Worm (Caenorhabditis elegans): Measurements from ENCODE around the gene col-96.
A peak's percentile ranks its signal among the peaks of the same experiment; 100 is the strongest.

Gene col-96

DNA sequence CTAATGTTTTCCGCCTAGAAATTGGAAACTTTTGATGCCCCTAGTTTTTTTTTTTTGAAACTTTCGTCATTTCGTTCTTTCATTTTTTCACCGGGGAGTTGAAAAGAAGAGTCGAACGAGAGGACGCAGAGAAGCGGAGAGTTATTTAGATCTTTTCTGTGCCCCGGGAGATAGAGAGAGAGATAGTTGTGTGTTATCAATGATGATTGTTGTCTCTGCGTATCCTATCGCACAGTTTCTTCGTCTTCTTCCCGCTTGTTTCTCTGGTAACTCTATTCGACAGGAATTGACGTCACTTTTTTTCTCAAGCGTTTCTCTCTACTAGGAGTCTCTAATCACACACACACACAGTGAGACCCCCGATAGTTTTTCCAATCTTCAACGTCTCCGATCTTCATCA lies 17.3 kb downstream of the col-96 start:
- TF ChIP-seq flh-1 (GFP tag; optimal IDR thresholded peaks at IDR 0.05), result no peak
- no peak for TF ChIP-seq mls-2 (tag; optimal IDR thresholded peaks at IDR 0.05)
- peak; percentile 68 for TF ChIP-seq elt-3 (tag; optimal IDR thresholded peaks at IDR 0.05)
- TF ChIP-seq ham-2 (GFP tag; optimal IDR thresholded peaks at IDR 0.05), result no peak
- no peak for TF ChIP-seq nhr-76 (tag; optimal IDR thresholded peaks at IDR 0.05)
- no peak for TF ChIP-seq bed-3 (GFP tag; optimal IDR thresholded peaks at IDR 0.05)
- TF ChIP-seq zip-8 (tag; optimal IDR thresholded peaks at IDR 0.05), result no peak
- TF ChIP-seq elt-1 (tag; optimal IDR thresholded peaks at IDR 0.05; ENCODE audit: borderline replicate concordance, insufficient read depth), result peak; percentile 78
- TF ChIP-seq nhr-237 (tag; optimal IDR thresholded peaks at IDR 0.05), result no peak
- TF ChIP-seq nhr-28 (tag; optimal IDR thresholded peaks at IDR 0.05), result no peak
- no peak for TF ChIP-seq blmp-1 (tag; optimal IDR thresholded peaks at IDR 0.05)

ce11 chrIII:11684770-11685169 lies 21.8 kb downstream of the col-96 start:
- TF ChIP-seq zip-8 (tag; optimal IDR thresholded peaks at IDR 0.05) (peak; percentile 70), ceh-83 (GFP tag; optimal IDR thresholded peaks at IDR 0.05) (no peak)

DNA sequence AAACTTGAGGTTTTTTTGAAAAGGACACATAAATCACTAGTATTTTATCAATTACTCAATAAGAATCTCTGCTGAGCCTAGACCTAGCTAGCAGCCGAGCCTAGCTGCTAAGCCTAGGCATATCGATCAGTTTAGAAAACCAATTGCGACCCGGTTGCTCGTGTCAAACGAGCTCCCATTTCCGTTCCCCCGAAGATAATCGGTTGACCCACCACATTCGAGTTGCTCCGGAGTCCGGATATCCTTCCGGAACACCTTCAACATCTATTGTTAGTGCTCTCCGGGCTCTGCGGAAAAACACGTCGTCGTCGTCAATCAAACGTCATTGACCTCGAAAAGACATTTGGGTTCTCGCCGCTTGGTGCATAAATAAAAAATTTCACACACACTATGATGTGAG lies 22.8 kb downstream of the col-96 start:
- TF ChIP-seq hlh-1 (tag; optimal IDR thresholded peaks at IDR 0.05), result no peak
- TF ChIP-seq mls-2 (tag; optimal IDR thresholded peaks at IDR 0.05), result no peak
- no peak for TF ChIP-seq ceh-43 (GFP tag; optimal IDR thresholded peaks at IDR 0.05)
- no peak for TF ChIP-seq lin-13 (tag; optimal IDR thresholded peaks at IDR 0.05)
- no peak for TF ChIP-seq M03D4.4 (tag; optimal IDR thresholded peaks at IDR 0.05)
- TF ChIP-seq unc-39 (tag; optimal IDR thresholded peaks at IDR 0.05), result no peak
- no peak for TF ChIP-seq sptf-1 (tag; optimal IDR thresholded peaks at IDR 0.05)
- TF ChIP-seq sem-2 (GFP tag; optimal IDR thresholded peaks at IDR 0.05), result no peak
- no peak for TF ChIP-seq zip-8 (tag; optimal IDR thresholded peaks at IDR 0.05)
- TF ChIP-seq nhr-237 (tag; optimal IDR thresholded peaks at IDR 0.05), result no peak
- no peak for TF ChIP-seq mab-5 (tag; optimal IDR thresholded peaks at IDR 0.05)
- no peak for TF ChIP-seq nhr-76 (tag; optimal IDR thresholded peaks at IDR 0.05)
- no peak for TF ChIP-seq unc-120 (tag; optimal IDR thresholded peaks at IDR 0.05; ENCODE audit: poor library complexity, severe bottlenecking)

ce11 chrIII:11683038-11683437 lies 23.5 kb downstream of the col-96 start:
- TF ChIP-seq bed-3 (GFP tag; optimal IDR thresholded peaks at IDR 0.05) (no peak), nhr-237 (tag; optimal IDR thresholded peaks at IDR 0.05) (no peak), elt-1 (tag; optimal IDR thresholded peaks at IDR 0.05; ENCODE audit: borderline replicate concordance, insufficient read depth) (no peak), mab-5 (tag; optimal IDR thresholded peaks at IDR 0.05) (no peak), ham-2 (GFP tag; optimal IDR thresholded peaks at IDR 0.05) (no peak), nhr-12 (tag; optimal IDR thresholded peaks at IDR 0.05) (no peak), unc-39 (tag; optimal IDR thresholded peaks at IDR 0.05) (no peak), nhr-76 (tag; optimal IDR thresholded peaks at IDR 0.05) (no peak), nhr-2 (tag; optimal IDR thresholded peaks at IDR 0.05) (no peak), ceh-83 (GFP tag; optimal IDR thresholded peaks at IDR 0.05) (no peak), mls-2 (tag; optimal IDR thresholded peaks at IDR 0.05) (no peak)

- TF ChIP-seq snpc-4 (tag; optimal IDR thresholded peaks at IDR 0.05) (no peak), mls-2 (tag; optimal IDR thresholded peaks at IDR 0.05) (peak; percentile 13), flh-1 (GFP tag; optimal IDR thresholded peaks at IDR 0.05) (no peak), sptf-1 (tag; optimal IDR thresholded peaks at IDR 0.05) (no peak), hlh-1 (tag; optimal IDR thresholded peaks at IDR 0.05) (no peak), ces-1 (GFP tag; optimal IDR thresholded peaks at IDR 0.05) (peak; percentile 98), elt-3 (tag; optimal IDR thresholded peaks at IDR 0.05) (no peak)
Observed at ce11 chrIII:11681461-11682014, 25.0 kb downstream of the col-96 start.

DNA sequence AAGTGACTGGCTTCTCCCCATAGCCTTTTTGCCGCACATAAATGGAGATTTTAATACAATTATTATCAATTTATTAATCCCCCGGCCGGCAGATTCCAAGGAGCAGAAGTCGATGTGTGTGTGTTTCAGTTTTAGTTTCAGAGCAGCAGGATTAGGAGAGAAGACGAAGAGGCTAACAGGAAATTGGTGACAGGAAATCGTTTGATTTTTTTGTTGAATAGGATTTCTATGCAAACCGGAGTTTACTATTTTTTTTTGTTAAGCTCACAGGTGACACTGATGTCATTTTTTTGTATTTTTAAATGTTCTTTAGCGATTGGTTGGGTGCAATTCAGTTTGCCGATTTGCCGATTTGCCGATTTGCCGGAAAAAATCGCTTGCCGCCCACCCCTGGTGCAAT lies 26.1 kb downstream of the col-96 start:
- no peak for TF ChIP-seq ceh-43 (GFP tag; optimal IDR thresholded peaks at IDR 0.05)
- no peak for TF ChIP-seq pha-4 (tag; optimal IDR thresholded peaks at IDR 0.05)
- no peak for TF ChIP-seq unc-62 (GFP tag; optimal IDR thresholded peaks at IDR 0.05)
- no peak for TF ChIP-seq nhr-12 (tag; optimal IDR thresholded peaks at IDR 0.05)
- no peak for TF ChIP-seq ztf-11 (tag; optimal IDR thresholded peaks at IDR 0.05)

- TF ChIP-seq lin-13 (tag; optimal IDR thresholded peaks at IDR 0.05) (no peak), ceh-39 (tag; optimal IDR thresholded peaks at IDR 0.05) (no peak), elt-1 (tag; optimal IDR thresholded peaks at IDR 0.05; ENCODE audit: borderline replicate concordance, insufficient read depth) (no peak), flh-1 (GFP tag; optimal IDR thresholded peaks at IDR 0.05) (no peak), hlh-1 (tag; optimal IDR thresholded peaks at IDR 0.05) (no peak), unc-120 (tag; optimal IDR thresholded peaks at IDR 0.05; ENCODE audit: poor library complexity, severe bottlenecking) (no peak), unc-39 (tag; optimal IDR thresholded peaks at IDR 0.05) (no peak), nhr-2 (tag; optimal IDR thresholded peaks at IDR 0.05) (no peak), ceh-83 (GFP tag; optimal IDR thresholded peaks at IDR 0.05) (no peak), nhr-12 (tag; optimal IDR thresholded peaks at IDR 0.05) (no peak), ceh-43 (GFP tag; optimal IDR thresholded peaks at IDR 0.05) (no peak), bed-3 (GFP tag; optimal IDR thresholded peaks at IDR 0.05) (no peak), ztf-11 (tag; optimal IDR thresholded peaks at IDR 0.05) (no peak), nhr-237 (tag; optimal IDR thresholded peaks at IDR 0.05) (no peak), lin-32 (GFP tag; optimal IDR thresholded peaks at IDR 0.05) (no peak), mep-1 (tag; optimal IDR thresholded peaks at IDR 0.05) (no peak), M03D4.4 (tag; optimal IDR thresholded peaks at IDR 0.05) (no peak), ces-1 (GFP tag; optimal IDR thresholded peaks at IDR 0.05) (no peak), sem-2 (GFP tag; optimal IDR thresholded peaks at IDR 0.05) (no peak), nhr-28 (tag; optimal IDR thresholded peaks at IDR 0.05) (no peak)
Observed at ce11 chrIII:11669008-11669407, 37.6 kb downstream of the col-96 start.

Measured in whole organism, mixed stage, embryonic.